Fruit fly (Drosophila melanogaster): Measurements from ENCODE around the gene CG31267.

Gene CG31267

DNA sequence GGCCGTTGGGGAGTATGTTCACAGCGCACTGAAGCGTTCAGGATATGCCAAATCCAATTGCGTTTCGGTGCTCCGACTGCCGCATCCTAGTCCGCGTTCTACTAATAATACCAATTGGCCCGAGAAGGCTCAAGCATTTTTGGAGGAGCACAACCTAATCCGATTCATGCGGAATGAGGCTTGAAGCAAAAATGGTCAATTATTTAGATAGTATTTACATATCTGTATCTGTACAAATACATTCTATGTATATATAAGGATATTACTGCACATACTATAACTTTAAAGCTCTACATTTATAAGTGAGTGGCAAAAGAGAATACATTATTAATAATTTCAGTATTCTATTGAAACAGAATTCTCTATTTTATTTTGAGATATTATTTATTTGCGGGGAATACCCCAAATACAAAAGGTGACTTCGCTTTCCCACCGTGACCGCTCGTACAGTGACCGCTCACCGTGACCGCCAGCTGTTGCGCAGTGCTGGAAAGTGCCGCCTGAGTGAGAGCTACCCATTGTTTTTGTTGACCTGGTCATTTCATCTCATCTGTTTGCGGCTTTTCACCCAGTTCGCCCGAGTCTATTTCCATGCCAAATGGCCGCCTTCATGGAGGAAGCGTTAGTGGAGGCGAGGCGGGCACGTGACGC lies 17.5 kb downstream of the CG31267 start, which contains the start of gene CG5292:
CG5292 (plus strand) TSS at position 486 of the 651 bp plus-strand sequence.
- TF ChIP-seq CG10348 (GFP tag; IDR thresholded peaks at IDR 0.05) (no peak), Pif1B (GFP tag; optimal IDR thresholded peaks at IDR 0.05) (peak; percentile 41), EcR (GFP tag; optimal IDR thresholded peaks at IDR 0.05) (no peak), Ets98B (GFP tag; IDR thresholded peaks at IDR 0.05) (peak; percentile 69), CG12605 (GFP tag; IDR thresholded peaks at IDR 0.05) (peak; percentile 63), CG4496 (GFP tag; IDR thresholded peaks at IDR 0.05) (peak; percentile 78), CG15710 (tag; optimal IDR thresholded peaks at IDR 0.05) (peak; percentile 29), CG32121 (GFP tag; IDR thresholded peaks at IDR 0.05) (peak; percentile 42; the same call in 1 of the 2 replicates), CG8159 (tag; optimal IDR thresholded peaks at IDR 0.05) (peak; percentile 30)

DNA sequence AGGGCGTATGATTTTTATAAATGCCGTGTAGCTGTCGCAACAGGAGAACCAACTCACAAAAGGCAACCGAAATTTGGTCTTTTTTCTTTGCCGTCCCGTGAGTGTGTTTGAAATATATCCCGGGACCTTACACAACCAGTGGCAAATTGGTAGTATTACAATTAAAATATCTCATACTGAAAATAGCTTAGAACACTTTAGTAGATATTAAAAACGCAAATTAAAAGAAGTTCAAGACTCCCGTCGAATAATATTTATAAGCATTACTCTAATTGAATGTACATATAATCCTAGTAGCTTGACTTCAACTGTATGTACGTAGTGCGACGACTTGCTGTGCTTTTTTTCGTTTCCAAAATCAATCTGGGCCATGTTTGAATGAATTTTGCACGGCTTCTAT lies 44.1 kb downstream of the CG31267 start:
- TF ChIP-seq fd96Ca (GFP tag; IDR thresholded peaks at IDR 0.05) (no peak), D1 (tag; optimal IDR thresholded peaks at IDR 0.05) (no peak), CG14655 (GFP tag; optimal IDR thresholded peaks at IDR 0.05) (no peak), CG12605 (GFP tag; IDR thresholded peaks at IDR 0.05) (no peak), CG10348 (GFP tag; IDR thresholded peaks at IDR 0.05) (no peak), CG32121 (GFP tag; IDR thresholded peaks at IDR 0.05) (no peak), CG17806 (tag; optimal IDR thresholded peaks at IDR 0.05) (no peak), CG8301 (tag; optimal IDR thresholded peaks at IDR 0.05) (no peak), Snoo (tag; optimal IDR thresholded peaks at IDR 0.05) (no peak), rn (GFP tag; IDR thresholded peaks at IDR 0.05) (no peak), CG8159 (tag; optimal IDR thresholded peaks at IDR 0.05) (no peak), CG13204 (GFP tag; optimal IDR thresholded peaks at IDR 0.05) (no peak), CG9948 (tag; optimal IDR thresholded peaks at IDR 0.05) (no peak), CG15710 (tag; optimal IDR thresholded peaks at IDR 0.05) (no peak), CG34367 (tag; optimal IDR thresholded peaks at IDR 0.05) (no peak)
